Worm (Caenorhabditis elegans) whole organism, late embryonic: ENCODE data around the gene hex-5.

Experiments
- ama-1 ChIP-seq: fragments of 150-350 bp; optimal IDR thresholded peaks from 2 replicates; lab custom pipeline; 2014
- lim-6 ChIP-seq: sonication (generic microtip); optimal IDR thresholded peaks from 2 replicates; lab custom pipeline; 2016; ENCODE audit warnings: missing genetic modification characterization, missing compliant biosample characterization
- odd-2 ChIP-seq: sonication (generic microtip); optimal IDR thresholded peaks from 2 replicates; lab custom pipeline; 2017; ENCODE audit warnings: antibody characterized with exemption, mild to moderate bottlenecking, missing genetic modification characterization, missing compliant biosample characterization
- pha-4 ChIP-seq: fragments of 150-350 bp; optimal IDR thresholded peaks from 2 replicates; lab custom pipeline; 2018; ENCODE audit warnings: missing biosample characterization, missing genetic modification reagents, missing genetic modification characterization

ce11 chrX:14954548-14954947, 49.5 kb upstream of the hex-5 start, which contains the start of gene pag-3:
- TF ChIP-seq pha-4 (tag; lab: Kevin White, UChicago) (no peak), lim-6 (tag; lab: Kevin White, UChicago) (no peak), ama-1 (lab: Kevin White, UChicago) (no peak), odd-2 (tag; lab: Kevin White, UChicago) (no peak)
